Fruit fly (Drosophila melanogaster): ENCODE measurements around the gene CG15210.

The CG15210 gene

DNA sequence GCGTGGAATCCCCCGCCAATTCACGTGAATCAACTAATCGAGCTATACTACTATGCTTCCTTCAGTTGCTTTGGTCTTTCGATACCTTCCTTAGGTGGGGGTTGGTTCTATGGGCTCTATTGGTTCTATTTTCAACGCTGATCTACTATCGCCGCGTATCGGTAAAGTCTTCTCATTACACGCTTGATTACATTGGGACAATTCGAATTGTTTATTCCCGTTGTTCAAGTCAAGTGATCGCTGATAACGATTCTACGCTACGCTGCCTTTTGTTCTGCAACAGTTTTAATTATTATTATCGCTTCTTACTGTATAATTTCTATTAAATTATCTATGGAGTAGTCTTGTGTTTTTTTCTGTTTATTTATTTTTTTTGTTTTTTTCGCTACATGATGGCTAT lies 48.6 kb downstream of the CG15210 start (continued):
- TF ChIP-seq CG9215 (GFP tag; IDR thresholded peaks at IDR 0.05), result no peak
- TF ChIP-seq CG7357 (GFP tag; IDR thresholded peaks at IDR 0.05), result no peak
- TF ChIP-seq mirr (GFP tag; optimal IDR thresholded peaks at IDR 0.05), result peak; percentile 39
- TF ChIP-seq CG5245 (GFP tag; optimal IDR thresholded peaks at IDR 0.05), result no peak

Measured in whole organism, embryonic.